Worm (Caenorhabditis elegans): Measurements from ENCODE around the gene acdh-2.

acdh-2 gene

DNA sequence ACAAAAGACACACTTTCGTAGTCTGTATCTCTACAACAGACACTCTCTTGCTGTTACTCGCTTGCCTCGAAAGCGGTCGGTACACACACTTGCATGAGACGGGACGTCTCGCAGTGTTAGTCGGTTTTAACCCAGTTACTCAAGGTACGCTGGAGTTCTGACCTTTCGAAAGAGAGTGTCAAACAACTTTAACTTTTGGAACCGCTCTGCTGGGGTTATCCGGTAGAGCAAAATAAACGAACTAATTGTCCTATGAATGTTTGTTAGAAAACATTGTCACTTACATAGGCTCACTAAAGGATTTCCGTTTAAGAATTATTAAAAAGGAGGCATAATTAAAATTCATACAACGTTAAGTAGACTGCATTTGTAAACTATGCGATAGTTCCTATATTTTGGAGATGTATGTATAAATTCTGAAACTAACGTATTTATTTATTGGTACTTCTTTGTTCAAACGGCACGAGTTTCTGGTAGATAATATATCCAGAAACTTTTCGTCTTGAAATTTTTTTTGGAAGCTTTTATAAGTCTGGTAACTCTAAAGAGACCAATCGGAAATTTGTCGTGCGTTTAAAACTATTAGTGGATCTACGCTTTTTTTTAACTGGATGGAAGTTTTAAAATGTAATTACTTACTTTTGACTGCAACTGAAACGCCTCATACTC lies 3.7 kb downstream of the acdh-2 start:
- TF ChIP-seq F13H6.1 (tag; optimal IDR thresholded peaks at IDR 0.05) (peak; percentile 98), nhr-21 (tag; optimal IDR thresholded peaks at IDR 0.05) (peak; percentile 99), unc-62 (GFP tag; optimal IDR thresholded peaks at IDR 0.05) (peak; percentile 86), R02D3.7 (tag; optimal IDR thresholded peaks at IDR 0.05) (peak; percentile 80), nhr-25 (tag; optimal IDR thresholded peaks at IDR 0.05) (peak; percentile 97), ztf-1 (GFP tag; conservative IDR thresholded peaks at IDR 0.05) (no peak), unc-55 (GFP tag; optimal IDR thresholded peaks at IDR 0.05) (peak; percentile 99), skn-1 (tag; optimal IDR thresholded peaks at IDR 0.05) (peak; percentile 92), lsy-2 (tag; optimal IDR thresholded peaks at IDR 0.05) (peak; percentile 94 to 97), ceh-82 (tag; optimal IDR thresholded peaks at IDR 0.05) (peak; percentile 87), egl-27 (tag; optimal IDR thresholded peaks at IDR 0.05) (peak; percentile 99), mbf-1 (tag; optimal IDR thresholded peaks at IDR 0.05) (peak; percentile 61), lin-39 (tag; optimal IDR thresholded peaks at IDR 0.05) (peak; percentile 91), nhr-129 (tag; optimal IDR thresholded peaks at IDR 0.05) (peak; percentile 99), nhr-23 (tag; optimal IDR thresholded peaks at IDR 0.05) (no peak), lin-11 (tag; optimal IDR thresholded peaks at IDR 0.05) (peak; percentile 98), snpc-4 (tag; optimal IDR thresholded peaks at IDR 0.05) (peak; percentile 100), unc-39 (tag; optimal IDR thresholded peaks at IDR 0.05) (peak; percentile 76), nhr-237 (tag; optimal IDR thresholded peaks at IDR 0.05) (peak; percentile 88), ztf-11 (tag; optimal IDR thresholded peaks at IDR 0.05) (peak; percentile 62), ceh-16 (tag; optimal IDR thresholded peaks at IDR 0.05) (peak; percentile 93), mab-5 (tag; optimal IDR thresholded peaks at IDR 0.05) (peak; percentile 96), blmp-1 (tag; optimal IDR thresholded peaks at IDR 0.05; ENCODE audit: insufficient read depth) (peak; percentile 90), sem-4 (tag; optimal IDR thresholded peaks at IDR 0.05) (peak; percentile 98), gmeb-1 (tag; optimal IDR thresholded peaks at IDR 0.05) (peak; percentile 95), crh-2 (tag; optimal IDR thresholded peaks at IDR 0.05) (peak; percentile 99), dmd-4 (tag; optimal IDR thresholded peaks at IDR 0.05) (peak; percentile 71), nhr-11 (tag; optimal IDR thresholded peaks at IDR 0.05) (peak; percentile 81), ZK546.5 (tag; optimal IDR thresholded peaks at IDR 0.05) (peak; percentile 58), elt-3 (tag; optimal IDR thresholded peaks at IDR 0.05) (no peak), alr-1 (tag; optimal IDR thresholded peaks at IDR 0.05) (no peak), Y55F3AM.14 (GFP tag; optimal IDR thresholded peaks at IDR 0.05) (peak; percentile 95), C34F6.9 (tag; optimal IDR thresholded peaks at IDR 0.05) (peak; percentile 99), fos-1 (tag; optimal IDR thresholded peaks at IDR 0.05) (peak; percentile 98), nhr-6 (tag; optimal IDR thresholded peaks at IDR 0.05) (peak; percentile 98), nhr-12 (tag; optimal IDR thresholded peaks at IDR 0.05) (peak; percentile 74), lin-13 (GFP tag; optimal IDR thresholded peaks at IDR 0.05) (peak; percentile 98), sma-9 (GFP tag; optimal IDR thresholded peaks at IDR 0.05) (peak; percentile 99), sma-9 (tag; optimal IDR thresholded peaks at IDR 0.05) (peak; percentile 73), nhr-77 (tag; optimal IDR thresholded peaks at IDR 0.05) (peak; percentile 65), elt-1 (tag; optimal IDR thresholded peaks at IDR 0.05) (no peak), mdl-1 (tag; optimal IDR thresholded peaks at IDR 0.05) (peak; percentile 88 to 92), sma-3 (GFP tag; optimal IDR thresholded peaks at IDR 0.05) (peak; percentile 98), nhr-10 (tag; optimal IDR thresholded peaks at IDR 0.05) (peak; percentile 95), aly-2 (tag; optimal IDR thresholded peaks at IDR 0.05) (peak; percentile 100), zag-1 (tag; optimal IDR thresholded peaks at IDR 0.05) (peak; percentile 98), ztf-4 (tag; optimal IDR thresholded peaks at IDR 0.05) (peak; percentile 99), ama-1 (optimal IDR thresholded peaks at IDR 0.05) (peak; percentile 100), peb-1 (tag; optimal IDR thresholded peaks at IDR 0.05) (peak; percentile 59)
